Worm (Caenorhabditis elegans) whole organism, midembryonic: Measurements from ENCODE around the gene K06G5.1.

Source experiments
- T22C8.4 ChIP-seq: fragments of 200-800 bp; sonication (Bioruptor generic); IDR thresholded peaks from 2 replicates; pipeline ENCODE4 v1.3.6; 2022; ENCODE audit warnings: missing genetic modification characterization, missing compliant biosample characterization
- cog-1 ChIP-seq: sonication (generic microtip); optimal IDR thresholded peaks from 2 replicates; lab custom pipeline; 2016; ENCODE audit warnings: missing genetic modification characterization, missing compliant biosample characterization
- flt-1 ChIP-seq: fragments of 200-800 bp; sonication (Bioruptor generic); IDR thresholded peaks from 2 replicates; pipeline ENCODE4 v1.3.6; 2022; ENCODE audit warnings: missing genetic modification characterization, missing compliant biosample characterization
- klf-2 ChIP-seq: fragments of 200-800 bp; sonication (Bioruptor generic); conservative IDR thresholded peaks from 2 replicates; pipeline ENCODE4 v1.3.6; 2022; ENCODE audit warnings: missing genetic modification reagents, missing genetic modification characterization, missing compliant biosample characterization
- med-1 ChIP-seq: sonication (generic microtip); optimal IDR thresholded peaks from 2 replicates; lab custom pipeline; 2017; ENCODE audit warnings: missing genetic modification characterization, mild to moderate bottlenecking, missing compliant biosample characterization, antibody characterized with exemption, missing genetic modification reagents; ENCODE audit not compliant: insufficient read depth
- ref-1 ChIP-seq: fragments of 200-800 bp; sonication (Bioruptor generic); conservative IDR thresholded peaks from 2 replicates; pipeline ENCODE4 v1.3.6; 2022; ENCODE audit warnings: missing genetic modification reagents, missing genetic modification characterization, missing compliant biosample characterization
- ztf-23 ChIP-seq: fragments of 200-800 bp; sonication (Bioruptor generic); IDR thresholded peaks from 2 replicates; pipeline ENCODE4 v1.3.6; 2022; ENCODE audit warnings: missing genetic modification reagents, missing genetic modification characterization, missing compliant biosample characterization
- ztf-29 ChIP-seq: fragments of 200-800 bp; sonication (Bioruptor generic); IDR thresholded peaks from 2 replicates; pipeline ENCODE4 v1.3.6; 2022; ENCODE audit warnings: missing genetic modification reagents, missing genetic modification characterization, missing compliant biosample characterization

ce11 chrX:14213314-14213713 is 1.5 kb upstream of the K06G5.1 start:
- TF ChIP-seq flt-1 (GFP tag; lab: Robert Waterston, UW): no peak
- TF ChIP-seq klf-2: no peak
- TF ChIP-seq med-1 (GFP tag; lab: Kevin White, UChicago): no peak
- TF ChIP-seq ztf-29 (GFP tag; lab: Robert Waterston, UW): no peak
- TF ChIP-seq cog-1 (tag; lab: Kevin White, UChicago): no peak
- TF ChIP-seq ref-1 (GFP tag; lab: Robert Waterston, UW): no peak
- no peak for TF ChIP-seq ztf-23 (GFP tag; lab: Robert Waterston, UW)
- no peak for TF ChIP-seq T22C8.4 (GFP tag; lab: Robert Waterston, UW)
